Worm (Caenorhabditis elegans) whole organism, L4/young adult: Measurements from ENCODE around the gene F42C5.4.

ENCODE experiments used
- W03F9.2 ChIP-seq: fragments of 150-350 bp; optimal IDR thresholded peaks from 2 replicates; lab custom pipeline; 2014; ENCODE audit warnings: missing biosample characterization, missing genetic modification characterization
- dao-5 ChIP-seq: sonication (generic microtip); optimal IDR thresholded peaks from 2 replicates; lab custom pipeline; 2016; ENCODE audit warnings: missing genotype, missing genetic modification characterization, moderate library complexity, missing compliant biosample characterization
- him-1 ChIP-seq: sonication (generic microtip); optimal IDR thresholded peaks from 2 replicates; lab custom pipeline; 2016; ENCODE audit warnings: missing genotype, missing genetic modification reagents, missing genetic modification characterization, missing compliant biosample characterization

F42C5.4 gene

ce11 chrIV:7291957-7292356 is at the start of gene F42C5.4:
TSS of gene F42C5.4 (minus strand) at chrIV:7292127.
- no peak for TF ChIP-seq W03F9.2 (tag; lab: Kevin White, UChicago)
- TF ChIP-seq him-1 (tag; lab: Kevin White, UChicago) = no peak
- TF ChIP-seq dao-5 (tag; lab: Kevin White, UChicago) = no peak

ce11 chrIV:7339095-7339494 is 47.2 kb upstream of the F42C5.4 start:
- TF ChIP-seq him-1 (tag; lab: Kevin White, UChicago) (no peak), W03F9.2 (tag; lab: Kevin White, UChicago) (no peak), dao-5 (tag; lab: Kevin White, UChicago) (no peak)

ce11 chrIV:7338042-7338441 is 46.1 kb upstream of the F42C5.4 start:
- TF ChIP-seq dao-5 (tag; lab: Kevin White, UChicago) (no peak), him-1 (tag; lab: Kevin White, UChicago) (no peak), W03F9.2 (tag; lab: Kevin White, UChicago) (no peak)

- no peak for TF ChIP-seq W03F9.2 (tag; lab: Kevin White, UChicago)
- no peak for TF ChIP-seq dao-5 (tag; lab: Kevin White, UChicago)
- no peak for TF ChIP-seq him-1 (tag; lab: Kevin White, UChicago)
Observed at ce11 chrIV:7332695-7333094, 40.8 kb upstream of the F42C5.4 start, which contains the start of gene ocr-4. TSS of gene ocr-4 (minus strand) at chrIV:7332795.

ce11 chrIV:7328918-7329317 is 37.0 kb upstream of the F42C5.4 start, which contains the start of gene sqst-2:
TSS of gene sqst-2 (minus strand) at chrIV:7328975.
- TF ChIP-seq him-1 (tag; lab: Kevin White, UChicago) = no peak
- no peak for TF ChIP-seq W03F9.2 (tag; lab: Kevin White, UChicago)
- no peak for TF ChIP-seq dao-5 (tag; lab: Kevin White, UChicago)

ce11 chrIV:7326613-7327149 is 34.8 kb upstream of the F42C5.4 start, which contains the start of gene ifo-1:
TSS of gene ifo-1 (minus strand) at chrIV:7326663.
- TF ChIP-seq him-1 (tag; lab: Kevin White, UChicago) (no peak), W03F9.2 (tag; lab: Kevin White, UChicago) (no peak), dao-5 (tag; lab: Kevin White, UChicago) (no peak)

- TF ChIP-seq W03F9.2 (tag; lab: Kevin White, UChicago) (no peak), him-1 (tag; lab: Kevin White, UChicago) (no peak), dao-5 (tag; lab: Kevin White, UChicago) (no peak)
Observed at ce11 chrIV:7325698-7326097, 33.8 kb upstream of the F42C5.4 start.

- no peak for TF ChIP-seq dao-5 (tag; lab: Kevin White, UChicago)
Observed at ce11 chrIV:7324913-7325312, 33.0 kb upstream of the F42C5.4 start.

ce11 chrIV:7323904-7324303 is 32.0 kb upstream of the F42C5.4 start:
- TF ChIP-seq him-1 (tag; lab: Kevin White, UChicago) (no peak), W03F9.2 (tag; lab: Kevin White, UChicago) (no peak), dao-5 (tag; lab: Kevin White, UChicago) (no peak)

- TF ChIP-seq him-1 (tag; lab: Kevin White, UChicago) (no peak), dao-5 (tag; lab: Kevin White, UChicago) (no peak)
Observed at ce11 chrIV:7320688-7321087, 28.8 kb upstream of the F42C5.4 start.

- peak; percentile 48 for TF ChIP-seq W03F9.2 (tag; lab: Kevin White, UChicago)
- peak; percentile 68 for TF ChIP-seq him-1 (tag; lab: Kevin White, UChicago)
- TF ChIP-seq dao-5 (tag; lab: Kevin White, UChicago) = peak; percentile 35
Observed at ce11 chrIV:7319931-7320435, 28.1 kb upstream of the F42C5.4 start.

ce11 chrIV:7318900-7319299 is 27.0 kb upstream of the F42C5.4 start:
- TF ChIP-seq dao-5 (tag; lab: Kevin White, UChicago) (no peak), him-1 (tag; lab: Kevin White, UChicago) (no peak), W03F9.2 (tag; lab: Kevin White, UChicago) (no peak)

- TF ChIP-seq dao-5 (tag; lab: Kevin White, UChicago) = no peak
- no peak for TF ChIP-seq him-1 (tag; lab: Kevin White, UChicago)
- no peak for TF ChIP-seq W03F9.2 (tag; lab: Kevin White, UChicago)
Observed at ce11 chrIV:7317829-7318529, 26.1 kb upstream of the F42C5.4 start.
